Worm (Caenorhabditis elegans) whole organism, mixed stage, embryonic: ENCODE data around the gene zig-2.

Source experiments
- cnd-1 ChIP-seq: fragments of 200-800 bp; sonication (Bioruptor generic); optimal IDR thresholded peaks from 2 replicates; lab custom pipeline; 2018; ENCODE audit warnings: mild to moderate bottlenecking, missing genetic modification characterization, missing compliant biosample characterization
- elt-3 ChIP-seq: fragments of 150-350 bp; optimal IDR thresholded peaks from 2 replicates; lab custom pipeline; 2014; ENCODE audit warnings: missing biosample characterization, missing genetic modification characterization
- nhr-2 ChIP-seq: fragments of 150-350 bp; optimal IDR thresholded peaks from 2 replicates; lab custom pipeline; 2014; ENCODE audit warnings: missing biosample characterization, missing genetic modification characterization
- nhr-28 ChIP-seq: fragments of 150-350 bp; optimal IDR thresholded peaks from 2 replicates; lab custom pipeline; 2014; ENCODE audit warnings: missing biosample characterization, missing genetic modification characterization
- nhr-76 ChIP-seq: sonication (generic microtip); optimal IDR thresholded peaks from 2 replicates; lab custom pipeline; 2017; ENCODE audit warnings: missing biosample characterization, missing genetic modification characterization
- zip-8 ChIP-seq: fragments of 150-350 bp; optimal IDR thresholded peaks from 2 replicates; lab custom pipeline; 2014; ENCODE audit warnings: missing biosample characterization, missing genetic modification characterization
- ztf-11 ChIP-seq: fragments of 150-350 bp; optimal IDR thresholded peaks from 2 replicates; lab custom pipeline; 2014; ENCODE audit warnings: missing biosample characterization, missing genetic modification characterization

DNA sequence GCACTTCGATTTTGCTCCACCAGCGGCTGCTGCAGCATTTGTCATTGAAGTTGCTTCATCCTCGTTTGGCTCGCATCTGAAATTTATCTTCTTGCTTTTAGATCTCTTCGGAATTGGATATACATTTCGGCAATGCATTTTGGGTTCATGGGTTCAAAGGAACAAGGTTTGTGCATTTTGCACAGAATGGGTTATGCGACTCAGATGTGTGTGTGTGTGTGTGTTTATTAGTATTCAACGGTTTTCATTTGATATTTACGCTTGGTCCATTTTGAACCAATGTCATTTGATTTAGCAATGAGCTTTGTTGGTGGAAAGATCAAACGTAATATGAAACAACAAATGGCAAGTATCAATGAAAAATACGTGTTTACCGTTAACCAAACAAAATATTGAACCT, 34.5 kb upstream of the zig-2 start:
- TF ChIP-seq nhr-76 (tag; lab: Kevin White, UChicago) (no peak), cnd-1 (tag; lab: Kevin White, UChicago) (no peak), elt-3 (tag; lab: Kevin White, UChicago) (no peak), nhr-2 (tag; lab: Kevin White, UChicago) (no peak), nhr-28 (tag; lab: Kevin White, UChicago) (no peak), zip-8 (tag; lab: Kevin White, UChicago) (no peak), ztf-11 (tag; lab: Kevin White, UChicago) (no peak)
